Fruit fly (Drosophila melanogaster) S2 (cell line): ENCODE measurements around the gene CG15141.

Experiments used
- CG8478 ChIP-seq: fragments of >200 bp; optimal IDR thresholded peaks from 2 replicates; lab custom pipeline; 2018
- CTCF ChIP-seq, 2 experiments: fragments of >200 bp; optimal IDR thresholded peaks; 2 replicates each; lab custom pipeline; 2018

DNA sequence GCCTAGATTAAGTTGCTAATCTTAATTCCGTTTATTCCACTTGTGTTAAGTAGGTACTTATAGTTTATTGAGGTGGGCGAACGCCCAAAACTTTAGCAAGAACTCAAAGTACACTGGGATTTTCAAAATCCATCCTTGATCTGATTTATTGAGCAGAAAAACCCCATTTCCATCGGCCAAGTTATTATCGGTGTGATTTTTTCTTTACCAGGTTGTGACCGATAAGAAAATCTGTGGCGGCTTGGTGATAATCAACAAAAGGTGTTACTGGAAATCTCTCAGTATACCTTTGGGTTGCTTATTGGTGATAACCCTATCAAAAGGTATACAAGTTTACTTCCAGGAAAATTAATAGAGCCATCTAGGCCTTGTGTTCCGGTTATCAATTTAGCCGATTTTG, 10.0 kb downstream of the CG15141 start:
- no peak for TF ChIP-seq CTCF (optimal IDR thresholded peaks at IDR 0.05; lab: Kevin White, UChicago)
- TF ChIP-seq CG8478 (lab: Kevin White, UChicago), result no peak
